Worm (Caenorhabditis elegans): ENCODE results near the gene spdl-1.
A peak's percentile ranks its signal among the peaks of the same experiment; 100 is the strongest.

spdl-1 gene

ce11 chrII:7777320-7777978 is 3.9 kb upstream of the spdl-1 start, which contains the start of gene mthf-1 (continued):
- peak in 1 of 2 experiments; percentile 5 for TF ChIP-seq lsy-2 (tag; optimal IDR thresholded peaks at IDR 0.05)
- no peak for TF ChIP-seq gmeb-1 (tag; optimal IDR thresholded peaks at IDR 0.05)
- TF ChIP-seq nhr-12 (tag; optimal IDR thresholded peaks at IDR 0.05): no peak
- TF ChIP-seq nhr-23 (tag; optimal IDR thresholded peaks at IDR 0.05): no peak
- TF ChIP-seq lin-39 (tag; optimal IDR thresholded peaks at IDR 0.05): no peak
- TF ChIP-seq nhr-25 (tag; optimal IDR thresholded peaks at IDR 0.05): peak; percentile 26
- TF ChIP-seq ztf-1 (GFP tag; conservative IDR thresholded peaks at IDR 0.05): no peak
- TF ChIP-seq ama-1 (optimal IDR thresholded peaks at IDR 0.05): no peak

ce11 chrII:7778273-7778672 is 3.1 kb upstream of the spdl-1 start:
- no peak for TF ChIP-seq ztf-11 (tag; optimal IDR thresholded peaks at IDR 0.05)
- TF ChIP-seq snpc-4 (tag; optimal IDR thresholded peaks at IDR 0.05): no peak
- no peak for TF ChIP-seq C34F6.9 (tag; optimal IDR thresholded peaks at IDR 0.05)
- no peak for TF ChIP-seq sma-3 (GFP tag; optimal IDR thresholded peaks at IDR 0.05)
- no peak for TF ChIP-seq sma-9 (GFP tag; optimal IDR thresholded peaks at IDR 0.05)
- no peak for TF ChIP-seq sma-9 (tag; optimal IDR thresholded peaks at IDR 0.05)
- no peak for TF ChIP-seq nhr-12 (tag; optimal IDR thresholded peaks at IDR 0.05)
- TF ChIP-seq nhr-10 (tag; optimal IDR thresholded peaks at IDR 0.05): no peak
- no peak for TF ChIP-seq peb-1 (tag; optimal IDR thresholded peaks at IDR 0.05)
- TF ChIP-seq mdl-1 (tag; optimal IDR thresholded peaks at IDR 0.05): no peak
- TF ChIP-seq egl-27 (tag; optimal IDR thresholded peaks at IDR 0.05): no peak
- no peak for TF ChIP-seq zag-1 (tag; optimal IDR thresholded peaks at IDR 0.05)
- no peak for TF ChIP-seq elt-1 (tag; optimal IDR thresholded peaks at IDR 0.05)
- no peak for TF ChIP-seq nhr-11 (tag; optimal IDR thresholded peaks at IDR 0.05)
- TF ChIP-seq crh-2 (tag; optimal IDR thresholded peaks at IDR 0.05): no peak
- TF ChIP-seq nhr-77 (tag; optimal IDR thresholded peaks at IDR 0.05): no peak
- no peak for TF ChIP-seq lin-39 (tag; optimal IDR thresholded peaks at IDR 0.05)

ce11 chrII:7783467-7783959 is 2.1 kb downstream of the spdl-1 start, which contains the start of gene skr-17:
Gene skr-17 (plus strand): TSS chrII:7783517.
- TF ChIP-seq sma-3 (GFP tag; optimal IDR thresholded peaks at IDR 0.05): no peak
- no peak for TF ChIP-seq fos-1 (tag; optimal IDR thresholded peaks at IDR 0.05)
- no peak for TF ChIP-seq Y55F3AM.14 (GFP tag; optimal IDR thresholded peaks at IDR 0.05)
- TF ChIP-seq blmp-1 (tag; optimal IDR thresholded peaks at IDR 0.05; ENCODE audit: insufficient read depth): no peak
- no peak for TF ChIP-seq alr-1 (tag; optimal IDR thresholded peaks at IDR 0.05)
- no peak for TF ChIP-seq egl-27 (tag; optimal IDR thresholded peaks at IDR 0.05)
- no peak for TF ChIP-seq nhr-6 (tag; optimal IDR thresholded peaks at IDR 0.05)
- TF ChIP-seq nhr-77 (tag; optimal IDR thresholded peaks at IDR 0.05): no peak
- no peak for TF ChIP-seq nhr-11 (tag; optimal IDR thresholded peaks at IDR 0.05)
- TF ChIP-seq C34F6.9 (tag; optimal IDR thresholded peaks at IDR 0.05): no peak
- TF ChIP-seq lin-13 (GFP tag; optimal IDR thresholded peaks at IDR 0.05): no peak
- TF ChIP-seq ceh-16 (tag; optimal IDR thresholded peaks at IDR 0.05): no peak
- TF ChIP-seq ZK546.5 (tag; optimal IDR thresholded peaks at IDR 0.05): no peak
- no peak for TF ChIP-seq unc-55 (GFP tag; optimal IDR thresholded peaks at IDR 0.05)
- no peak for TF ChIP-seq unc-39 (tag; optimal IDR thresholded peaks at IDR 0.05)
- no peak for TF ChIP-seq lsy-2 (tag; optimal IDR thresholded peaks at IDR 0.05)

ce11 chrII:7789605-7790004 is 8.2 kb downstream of the spdl-1 start:
- TF ChIP-seq elt-1 (tag; optimal IDR thresholded peaks at IDR 0.05): no peak
- no peak for TF ChIP-seq sma-9 (GFP tag; optimal IDR thresholded peaks at IDR 0.05)
- no peak for TF ChIP-seq sma-9 (tag; optimal IDR thresholded peaks at IDR 0.05)
- TF ChIP-seq Y55F3AM.14 (GFP tag; optimal IDR thresholded peaks at IDR 0.05): no peak
- no peak for TF ChIP-seq R02D3.7 (tag; optimal IDR thresholded peaks at IDR 0.05)
- TF ChIP-seq ceh-16 (tag; optimal IDR thresholded peaks at IDR 0.05): no peak
- TF ChIP-seq nhr-25 (tag; optimal IDR thresholded peaks at IDR 0.05): peak; percentile 58
- no peak for TF ChIP-seq skn-1 (tag; optimal IDR thresholded peaks at IDR 0.05)
- TF ChIP-seq aly-2 (tag; optimal IDR thresholded peaks at IDR 0.05): no peak
- TF ChIP-seq crh-2 (tag; optimal IDR thresholded peaks at IDR 0.05): no peak
- TF ChIP-seq nhr-77 (tag; optimal IDR thresholded peaks at IDR 0.05): no peak
- peak; percentile 33 for TF ChIP-seq nhr-21 (tag; optimal IDR thresholded peaks at IDR 0.05)
- no peak for TF ChIP-seq zag-1 (tag; optimal IDR thresholded peaks at IDR 0.05)
- peak; percentile 20 for TF ChIP-seq fos-1 (tag; optimal IDR thresholded peaks at IDR 0.05)
- TF ChIP-seq nhr-23 (tag; optimal IDR thresholded peaks at IDR 0.05): no peak
- TF ChIP-seq unc-62 (GFP tag; optimal IDR thresholded peaks at IDR 0.05): no peak
- TF ChIP-seq nhr-10 (tag; optimal IDR thresholded peaks at IDR 0.05): no peak
- TF ChIP-seq nhr-11 (tag; optimal IDR thresholded peaks at IDR 0.05): no peak
- no peak for TF ChIP-seq lin-11 (tag; optimal IDR thresholded peaks at IDR 0.05)
- TF ChIP-seq ztf-1 (GFP tag; conservative IDR thresholded peaks at IDR 0.05): no peak
- no peak for TF ChIP-seq sma-3 (GFP tag; optimal IDR thresholded peaks at IDR 0.05)
- TF ChIP-seq egl-27 (tag; optimal IDR thresholded peaks at IDR 0.05): peak; percentile 37
- TF ChIP-seq snpc-4 (tag; optimal IDR thresholded peaks at IDR 0.05): no peak
- no peak for TF ChIP-seq lsy-2 (tag; optimal IDR thresholded peaks at IDR 0.05)
- TF ChIP-seq nhr-6 (tag; optimal IDR thresholded peaks at IDR 0.05): no peak
- no peak for TF ChIP-seq gmeb-1 (tag; optimal IDR thresholded peaks at IDR 0.05)
- no peak for TF ChIP-seq mdl-1 (tag; optimal IDR thresholded peaks at IDR 0.05)
